Worm (Caenorhabditis elegans) whole organism, midembryonic: ENCODE data around the gene gpd-2.

ENCODE experiments used
- T22C8.4 ChIP-seq: fragments of 200-800 bp; sonication (Bioruptor generic); IDR thresholded peaks from 2 replicates; pipeline ENCODE4 v1.3.6; 2022; ENCODE audit warnings: missing genetic modification characterization, missing compliant biosample characterization
- flt-1 ChIP-seq: fragments of 200-800 bp; sonication (Bioruptor generic); IDR thresholded peaks from 2 replicates; pipeline ENCODE4 v1.3.6; 2022; ENCODE audit warnings: missing genetic modification characterization, missing compliant biosample characterization

ce11 chrX:3135186-3135585 lies 20.7 kb upstream of the gpd-2 start, which contains the start of gene K10B3.1:
- TF ChIP-seq flt-1 (GFP tag; lab: Robert Waterston, UW), result no peak
- no peak for TF ChIP-seq T22C8.4 (GFP tag; lab: Robert Waterston, UW)
